Worm (Caenorhabditis elegans) whole organism, young adult: ENCODE results near the gene grl-18.

ENCODE experiments used
- F23B12.7 ChIP-seq: sonication (generic microtip); optimal IDR thresholded peaks from 2 replicates; lab custom pipeline; 2017; ENCODE audit warnings: missing genetic modification characterization, mild to moderate bottlenecking, missing compliant biosample characterization, antibody characterized with exemption, moderate library complexity; ENCODE audit not compliant: insufficient read depth
- F52B5.7 ChIP-seq: sonication (generic microtip); optimal IDR thresholded peaks from 2 replicates; lab custom pipeline; 2016; ENCODE audit warnings: mild to moderate bottlenecking, missing genetic modification characterization, missing compliant biosample characterization
- F55B11.4 ChIP-seq: sonication (generic microtip); optimal IDR thresholded peaks from 2 replicates; lab custom pipeline; 2016; ENCODE audit warnings: missing compliant biosample characterization, missing genetic modification characterization, borderline replicate concordance; ENCODE audit not compliant: insufficient read depth
- ama-1 ChIP-seq, 3 experiments: fragments of 150-350 bp in 1 of 3; sonication (generic microtip) in 2 of 3; optimal IDR thresholded peaks; 2 replicates each; lab custom pipeline; 2014 to 2018; ENCODE audit warnings: missing biosample characterization in 2 of 3, missing genetic modification characterization in 2 of 3, missing genetic modification reagents in 2 of 3
- die-1 ChIP-seq: sonication (generic microtip); optimal IDR thresholded peaks from 2 replicates; lab custom pipeline; 2016; ENCODE audit warnings: missing genotype, mild to moderate bottlenecking, missing genetic modification characterization, missing compliant biosample characterization
- gei-17 ChIP-seq: fragments of 200-800 bp; sonication (Bioruptor generic); optimal IDR thresholded peaks from 2 replicates; lab custom pipeline; 2018; ENCODE audit warnings: mild to moderate bottlenecking, missing genetic modification characterization, missing compliant biosample characterization
- let-607 ChIP-seq, 2 experiments: fragments of 200-800 bp in 1 of 2; sonication (Bioruptor generic) in 1 of 2; sonication (generic microtip) in 1 of 2; optimal IDR thresholded peaks; 2 replicates each; lab custom pipeline; 2016 to 2018; ENCODE audit warnings: mild to moderate bottlenecking in 2 of 2, missing compliant biosample characterization in 2 of 2, missing genetic modification characterization in 2 of 2, moderate library complexity in 2 of 2, missing genotype in 1 of 2
- lin-26 ChIP-seq: fragments of 200-800 bp; sonication (Bioruptor generic); IDR thresholded peaks from 2 replicates; pipeline ENCODE4 v1.3.6; 2022; ENCODE audit warnings: missing genetic modification reagents, missing genetic modification characterization, missing compliant biosample characterization
- nfya-1 ChIP-seq: sonication (generic microtip); optimal IDR thresholded peaks from 2 replicates; lab custom pipeline; 2017; ENCODE audit warnings: antibody characterized with exemption, missing compliant biosample characterization, missing genetic modification characterization, borderline replicate concordance; ENCODE audit not compliant: insufficient read depth
- pha-4 ChIP-seq: fragments of 150-350 bp; sonication (generic microtip); optimal IDR thresholded peaks from 2 replicates; lab custom pipeline; 2014; ENCODE audit warnings: missing biosample characterization, missing genetic modification reagents, missing genetic modification characterization
- unc-130 ChIP-seq: sonication (generic microtip); optimal IDR thresholded peaks from 2 replicates; lab custom pipeline; 2016; ENCODE audit warnings: missing genetic modification reagents, missing genetic modification characterization, missing compliant biosample characterization

DNA sequence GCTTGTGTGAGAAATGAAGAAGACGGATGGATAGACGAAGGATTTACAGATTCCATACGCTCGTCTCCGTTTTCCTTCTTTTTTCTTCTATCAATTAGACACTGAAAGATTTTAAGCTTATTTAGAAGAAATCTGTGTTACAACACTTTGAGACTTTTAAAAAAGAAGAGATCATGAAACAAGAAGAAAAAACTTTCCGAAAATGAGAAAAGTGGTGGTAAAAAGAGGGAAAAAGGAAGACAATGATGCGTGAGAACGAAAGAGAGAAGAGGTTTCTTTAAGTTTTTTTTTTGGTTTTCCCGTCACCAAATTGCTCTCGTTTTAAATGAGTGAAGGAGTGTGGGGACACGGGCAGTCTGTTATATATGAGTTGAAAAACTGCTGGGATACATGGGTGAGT, 35.1 kb downstream of the grl-18 start, which contains the start of gene glc-3:
- TF ChIP-seq lin-26 (GFP tag; lab: Robert Waterston, UW) = no peak
- no peak for TF ChIP-seq die-1 (tag; lab: Kevin White, UChicago)
- TF ChIP-seq ama-1 (optimal IDR thresholded peaks at IDR 0.05; lab: Kevin White, UChicago) = no peak
- no peak for TF ChIP-seq ama-1 (GFP tag; optimal IDR thresholded peaks at IDR 0.05; lab: Kevin White, UChicago)
- no peak for TF ChIP-seq F52B5.7 (tag; lab: Kevin White, UChicago)
- TF ChIP-seq gei-17 (GFP tag; lab: Kevin White, UChicago) = no peak
- TF ChIP-seq pha-4 (tag; lab: Kevin White, UChicago) = no peak
- TF ChIP-seq F23B12.7 (tag; lab: Kevin White, UChicago) = no peak
- no peak for TF ChIP-seq unc-130 (GFP tag; lab: Kevin White, UChicago)
- no peak for TF ChIP-seq nfya-1 (tag; lab: Kevin White, UChicago)
- no peak for TF ChIP-seq F55B11.4 (tag; lab: Kevin White, UChicago)
- no peak for TF ChIP-seq let-607 (tag; optimal IDR thresholded peaks at IDR 0.05; lab: Kevin White, UChicago)
